Worm (Caenorhabditis elegans) whole organism, L4/young adult: ENCODE data around the gene vps-11.

Experiments
- W03F9.2 ChIP-seq: fragments of 150-350 bp; optimal IDR thresholded peaks from 2 replicates; lab custom pipeline; 2014; ENCODE audit warnings: missing biosample characterization, missing genetic modification characterization
- him-1 ChIP-seq: sonication (generic microtip); optimal IDR thresholded peaks from 2 replicates; lab custom pipeline; 2016; ENCODE audit warnings: missing genotype, missing genetic modification reagents, missing genetic modification characterization, missing compliant biosample characterization

DNA sequence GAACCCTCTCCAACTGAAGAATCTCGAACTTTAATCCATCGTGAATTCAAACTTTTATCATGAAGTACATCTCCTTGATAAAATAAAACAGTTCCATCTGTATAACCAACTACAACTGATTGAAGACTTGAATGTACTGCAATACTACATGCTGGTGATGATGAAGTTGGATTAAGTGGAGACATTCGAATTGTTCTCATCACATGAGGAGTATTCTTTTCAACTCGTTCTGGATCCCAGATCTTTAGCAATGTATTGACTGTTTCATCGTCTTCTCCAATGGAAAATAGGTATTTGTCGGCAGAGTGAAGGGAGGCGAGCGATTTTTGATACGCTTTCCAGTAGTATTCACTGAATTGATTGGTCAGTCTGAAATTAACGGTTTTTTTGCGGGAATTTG lies 682 bp downstream of the vps-11 start:
- no peak for TF ChIP-seq W03F9.2 (tag; lab: Kevin White, UChicago)
- no peak for TF ChIP-seq him-1 (tag; lab: Kevin White, UChicago)
